Worm (Caenorhabditis elegans): Measurements from ENCODE around the gene ncr-2.

ce11 chrIII:8229480-8229879 lies 28.7 kb upstream of the ncr-2 start:
- TF ChIP-seq ama-1 (optimal IDR thresholded peaks at IDR 0.05) = no peak
- TF ChIP-seq flt-1 (GFP tag; IDR thresholded peaks at IDR 0.05) = no peak
- no peak for TF ChIP-seq ceh-13 (GFP tag; optimal IDR thresholded peaks at IDR 0.05)
- no peak for TF ChIP-seq hmbx-1 (tag; optimal IDR thresholded peaks at IDR 0.05)
- no peak for TF ChIP-seq aly-1 (tag; optimal IDR thresholded peaks at IDR 0.05)
- TF ChIP-seq tbx-11 (GFP tag; IDR thresholded peaks at IDR 0.05) = no peak
- no peak for TF ChIP-seq scrt-1 (GFP tag; IDR thresholded peaks at IDR 0.05)
- TF ChIP-seq sea-1 (GFP tag; conservative IDR thresholded peaks at IDR 0.05) = no peak
- no peak for TF ChIP-seq ets-7 (tag; optimal IDR thresholded peaks at IDR 0.05)
- TF ChIP-seq F13C5.2 (tag; optimal IDR thresholded peaks at IDR 0.05) = no peak
- no peak for TF ChIP-seq ceh-36 (tag; optimal IDR thresholded peaks at IDR 0.05)
- TF ChIP-seq tra-4 (tag; optimal IDR thresholded peaks at IDR 0.05) = no peak
- no peak for TF ChIP-seq hmg-4 (GFP tag; optimal IDR thresholded peaks at IDR 0.05)
- no peak for TF ChIP-seq pes-1 (GFP tag; IDR thresholded peaks at IDR 0.05)
